Fruit fly (Drosophila melanogaster) whole organism, embryonic: Measurements from ENCODE around the gene CG1299.

ENCODE experiments used
- Atf-2 ChIP-seq: fragments of 200-800 bp; sonication (Bioruptor generic); optimal IDR thresholded peaks from 2 replicates; lab custom pipeline; 2016; ENCODE audit warnings: missing biosample characterization, missing genetic modification characterization
- Atf3 ChIP-seq: fragments of 200-800 bp; sonication (Bioruptor generic); optimal IDR thresholded peaks from 3 replicates; lab custom pipeline; 2016; ENCODE audit warnings: missing biosample characterization, missing genetic modification characterization
- CG11695 ChIP-seq: fragments of 200-800 bp; sonication (Bioruptor generic); IDR thresholded peaks from 3 replicates; pipeline ENCODE4 v1.3.6; 2022; ENCODE audit warnings: missing biosample characterization, missing genetic modification characterization
- CG11723 ChIP-seq: fragments of 200-800 bp; sonication (Bioruptor generic); optimal IDR thresholded peaks from 2 replicates; lab custom pipeline; 2017; ENCODE audit warnings: missing biosample characterization, mild to moderate bottlenecking, missing genetic modification characterization
- CG12104 ChIP-seq: fragments of 200-800 bp; sonication (Bioruptor generic); optimal IDR thresholded peaks from 3 replicates; lab custom pipeline; 2016; ENCODE audit warnings: missing biosample characterization, missing genetic modification characterization
- CG14014 ChIP-seq: fragments of 200-800 bp; sonication (Bioruptor generic); IDR thresholded peaks from 2 replicates; pipeline ENCODE4 v1.3.6; 2022; ENCODE audit warnings: missing biosample characterization, missing genetic modification characterization
- CG1529 ChIP-seq: fragments of 200-800 bp; sonication (Bioruptor generic); optimal IDR thresholded peaks from 3 replicates; lab custom pipeline; 2018; ENCODE audit warnings: missing biosample characterization, missing genetic modification characterization
- CG15479 ChIP-seq: fragments of 200-800 bp; sonication (Bioruptor generic); optimal IDR thresholded peaks from 3 replicates; lab custom pipeline; 2019; ENCODE audit warnings: missing biosample characterization, mild to moderate bottlenecking, missing genetic modification characterization, moderate library complexity
- CG1603 ChIP-seq: fragments of 200-800 bp; sonication (Bioruptor generic); optimal IDR thresholded peaks from 2 replicates; lab custom pipeline; 2019; ENCODE audit warnings: missing biosample characterization, mild to moderate bottlenecking, missing genetic modification characterization, moderate library complexity
- CG17186 ChIP-seq: fragments of 200-800 bp; sonication (Bioruptor generic); optimal IDR thresholded peaks from 3 replicates; lab custom pipeline; 2017; ENCODE audit warnings: missing biosample characterization, missing genetic modification reagents, missing genetic modification characterization
- CG1832 ChIP-seq: fragments of 200-800 bp; sonication (Bioruptor generic); optimal IDR thresholded peaks from 2 replicates; lab custom pipeline; 2017; ENCODE audit warnings: missing biosample characterization, mild to moderate bottlenecking, missing genetic modification characterization, inconsistent platforms
- CG31441 ChIP-seq: fragments of 200-800 bp; sonication (Bioruptor generic); IDR thresholded peaks from 2 replicates; pipeline ENCODE4 v1.3.6; 2022; ENCODE audit warnings: missing biosample characterization, missing genetic modification characterization
- CG3281 ChIP-seq: fragments of 200-800 bp; sonication (Bioruptor generic); optimal IDR thresholded peaks from 3 replicates; lab custom pipeline; 2017; ENCODE audit warnings: missing biosample characterization, mild to moderate bottlenecking, missing genetic modification characterization
- CG4404 ChIP-seq: fragments of 200-800 bp; sonication (Bioruptor generic); IDR thresholded peaks from 2 replicates; pipeline ENCODE4 v1.3.6; 2022; ENCODE audit warnings: missing biosample characterization, missing genetic modification characterization
- CG6254 ChIP-seq: fragments of 200-800 bp; sonication (Bioruptor generic); optimal IDR thresholded peaks from 3 replicates; lab custom pipeline; 2017; ENCODE audit warnings: mild to moderate bottlenecking, missing biosample characterization, missing genetic modification reagents, missing genetic modification characterization
- CG7372 ChIP-seq: fragments of 200-800 bp; sonication (Bioruptor generic); IDR thresholded peaks from 2 replicates; pipeline ENCODE4 v1.3.6; 2022; ENCODE audit warnings: missing biosample characterization, missing genetic modification characterization
- CG7839 ChIP-seq: fragments of 200-800 bp; sonication (Bioruptor generic); optimal IDR thresholded peaks from 3 replicates; lab custom pipeline; 2018; ENCODE audit warnings: missing biosample characterization, mild to moderate bottlenecking, missing genetic modification characterization, moderate library complexity
- CG8281 ChIP-seq: fragments of 200-800 bp; sonication (Bioruptor generic); optimal IDR thresholded peaks from 2 replicates; lab custom pipeline; 2018; ENCODE audit warnings: missing biosample characterization, mild to moderate bottlenecking, missing genetic modification characterization, moderate library complexity
- CG8765 ChIP-seq: fragments of 200-800 bp; sonication (Bioruptor generic); IDR thresholded peaks from 2 replicates; pipeline ENCODE4 v1.3.6; 2022; ENCODE audit warnings: missing biosample characterization, missing genetic modification characterization
- CG9817 ChIP-seq: fragments of 200-800 bp; sonication (Bioruptor generic); optimal IDR thresholded peaks from 2 replicates; lab custom pipeline; 2018; ENCODE audit warnings: missing biosample characterization, mild to moderate bottlenecking, missing genetic modification characterization, moderate library complexity
- CG9932 ChIP-seq: fragments of 200-800 bp; sonication (Bioruptor generic); IDR thresholded peaks from 2 replicates; pipeline ENCODE4 v1.3.6; 2022; ENCODE audit warnings: missing biosample characterization, missing genetic modification characterization
- CrebB ChIP-seq: fragments of 200-800 bp; sonication (Bioruptor generic); optimal IDR thresholded peaks from 3 replicates; lab custom pipeline; 2018; ENCODE audit warnings: missing biosample characterization, mild to moderate bottlenecking, missing genetic modification characterization
- D ChIP-seq, 2 experiments: fragments of 200-800 bp in 1 of 2; fragments of >200 bp in 1 of 2; sonication (Bioruptor generic) in 1 of 2; optimal IDR thresholded peaks; 2 replicates in 1 of 2; 3 replicates in 1 of 2; lab custom pipeline; 2017; ENCODE audit warnings: mild to moderate bottlenecking in 1 of 2, missing biosample characterization in 1 of 2, missing genetic modification characterization in 1 of 2, missing genetic modification reagents in 1 of 2
- Dad ChIP-seq: fragments of 200-800 bp; sonication (Bioruptor generic); optimal IDR thresholded peaks from 3 replicates; lab custom pipeline; 2016; ENCODE audit warnings: missing biosample characterization, missing genetic modification characterization
- Dip2 ChIP-seq: fragments of 200-800 bp; sonication (Bioruptor generic); IDR thresholded peaks from 2 replicates; pipeline ENCODE4 v1.3.6; 2022; ENCODE audit warnings: missing biosample characterization, missing genetic modification characterization
- H2.0 ChIP-seq: fragments of 200-800 bp; sonication (Bioruptor generic); IDR thresholded peaks from 2 replicates; pipeline ENCODE4 v1.3.6; 2022; ENCODE audit warnings: missing biosample characterization, missing genetic modification characterization
- Hey ChIP-seq: fragments of 200-800 bp; sonication (Bioruptor generic); optimal IDR thresholded peaks from 3 replicates; lab custom pipeline; 2018; ENCODE audit warnings: missing biosample characterization, mild to moderate bottlenecking, missing genetic modification characterization
- Hmr ChIP-seq: fragments of 200-800 bp; sonication (Bioruptor generic); optimal IDR thresholded peaks from 3 replicates; lab custom pipeline; 2017; ENCODE audit warnings: mild to moderate bottlenecking, missing biosample characterization, missing genetic modification reagents, missing genetic modification characterization
- Meics ChIP-seq: fragments of 200-800 bp; sonication (Bioruptor generic); optimal IDR thresholded peaks from 2 replicates; lab custom pipeline; 2017; ENCODE audit warnings: missing biosample characterization, mild to moderate bottlenecking, missing genetic modification characterization
- Myb ChIP-seq: fragments of 200-800 bp; sonication (Bioruptor generic); optimal IDR thresholded peaks from 2 replicates; lab custom pipeline; 2016; ENCODE audit warnings: missing biosample characterization, missing genetic modification characterization
- Scr ChIP-seq: fragments of 200-800 bp; sonication (Bioruptor generic); IDR thresholded peaks from 2 replicates; pipeline ENCODE4 v1.3.6; 2022; ENCODE audit warnings: missing biosample characterization, missing genetic modification characterization; ENCODE audit not compliant: partially characterized antibody
- Sry-β ChIP-seq: fragments of 200-800 bp; sonication (Bioruptor generic); optimal IDR thresholded peaks from 2 replicates; lab custom pipeline; 2018; ENCODE audit warnings: missing biosample characterization, mild to moderate bottlenecking, missing genetic modification characterization, moderate library complexity
- Sry-δ ChIP-seq: fragments of 200-800 bp; sonication (Bioruptor generic); optimal IDR thresholded peaks from 2 replicates; lab custom pipeline; 2016; ENCODE audit warnings: missing biosample characterization, missing genetic modification characterization
- Usf ChIP-seq: fragments of 200-800 bp; sonication (Bioruptor generic); optimal IDR thresholded peaks from 2 replicates; lab custom pipeline; 2017; ENCODE audit warnings: missing genotype, missing biosample characterization, missing genetic modification characterization
- ara ChIP-seq: fragments of 200-800 bp; sonication (Bioruptor generic); IDR thresholded peaks from 2 replicates; pipeline ENCODE4 v1.3.6; 2022; ENCODE audit warnings: missing biosample characterization, missing genetic modification characterization
- cad ChIP-seq: fragments of >200 bp; optimal IDR thresholded peaks from 2 replicates; lab custom pipeline; 2017; ENCODE audit warnings: missing biosample characterization, missing genetic modification characterization
- cato ChIP-seq: fragments of 200-800 bp; sonication (Bioruptor generic); optimal IDR thresholded peaks from 2 replicates; lab custom pipeline; 2016; ENCODE audit warnings: missing biosample characterization, missing genetic modification characterization, borderline replicate concordance
- danr ChIP-seq: fragments of 200-800 bp; sonication (Bioruptor generic); IDR thresholded peaks from 2 replicates; pipeline ENCODE4 v1.3.6; 2022; ENCODE audit warnings: missing biosample characterization, missing genetic modification characterization
- disco-r ChIP-seq: fragments of 200-800 bp; sonication (Bioruptor generic); optimal IDR thresholded peaks from 2 replicates; lab custom pipeline; 2016; ENCODE audit warnings: missing biosample characterization, missing genetic modification characterization
- ewg ChIP-seq: fragments of 200-800 bp; sonication (Bioruptor generic); optimal IDR thresholded peaks from 3 replicates; lab custom pipeline; 2017; ENCODE audit warnings: mild to moderate bottlenecking, missing biosample characterization, missing genetic modification reagents, missing genetic modification characterization
- gce ChIP-seq: fragments of 200-800 bp; sonication (Bioruptor generic); IDR thresholded peaks from 3 replicates; pipeline ENCODE4 v1.3.6; 2022; ENCODE audit warnings: missing biosample characterization, missing genetic modification characterization
- gt ChIP-seq: fragments of 200-800 bp; sonication (Bioruptor generic); IDR thresholded peaks from 2 replicates; pipeline ENCODE4 v1.3.6; 2022; ENCODE audit warnings: missing biosample characterization, missing genetic modification characterization
- h ChIP-seq: fragments of >200 bp; optimal IDR thresholded peaks from 2 replicates; lab custom pipeline; 2017
- jumu ChIP-seq: fragments of 200-800 bp; sonication (Bioruptor generic); optimal IDR thresholded peaks from 3 replicates; lab custom pipeline; 2016; ENCODE audit warnings: missing biosample characterization, missing genetic modification characterization
- odd ChIP-seq: fragments of 200-800 bp; sonication (Bioruptor generic); optimal IDR thresholded peaks from 2 replicates; lab custom pipeline; 2017; ENCODE audit warnings: missing biosample characterization, mild to moderate bottlenecking, missing genetic modification characterization
- onecut ChIP-seq: fragments of 200-800 bp; sonication (Bioruptor generic); IDR thresholded peaks from 2 replicates; pipeline ENCODE4 v1.3.6; 2022; ENCODE audit warnings: missing biosample characterization, missing genetic modification characterization
- p53 ChIP-seq: fragments of 200-800 bp; sonication (Bioruptor generic); optimal IDR thresholded peaks from 2 replicates; lab custom pipeline; 2016; ENCODE audit warnings: missing biosample characterization, missing genetic modification characterization
- phol ChIP-seq: fragments of 200-800 bp; sonication (Bioruptor generic); optimal IDR thresholded peaks from 3 replicates; lab custom pipeline; 2018; ENCODE audit warnings: missing biosample characterization, mild to moderate bottlenecking, missing genetic modification characterization, moderate library complexity
- pros ChIP-seq: fragments of 200-800 bp; sonication (Bioruptor generic); optimal IDR thresholded peaks from 3 replicates; lab custom pipeline; 2019; ENCODE audit warnings: missing biosample characterization, mild to moderate bottlenecking, missing genetic modification characterization, moderate library complexity
- ro ChIP-seq: fragments of 200-800 bp; sonication (Bioruptor generic); IDR thresholded peaks from 2 replicates; pipeline ENCODE4 v1.3.6; 2022; ENCODE audit warnings: missing biosample characterization, missing genetic modification characterization
- scrt ChIP-seq: fragments of 200-800 bp; sonication (Bioruptor generic); optimal IDR thresholded peaks from 2 replicates; lab custom pipeline; 2018; ENCODE audit warnings: missing biosample characterization, mild to moderate bottlenecking, missing genetic modification characterization, moderate library complexity
- trh ChIP-seq: fragments of 200-800 bp; sonication (Bioruptor generic); optimal IDR thresholded peaks from 2 replicates; lab custom pipeline; 2016; ENCODE audit warnings: missing biosample characterization, missing genetic modification characterization
- zfh1 ChIP-seq: fragments of 200-800 bp; sonication (Bioruptor generic); IDR thresholded peaks from 3 replicates; pipeline ENCODE4 v1.3.6; 2022; ENCODE audit warnings: missing biosample characterization, missing genetic modification characterization

The CG1299 gene

dm6 chr3L:4185259-4185658 is 36.8 kb downstream of the CG1299 start (continued):
- no peak for TF ChIP-seq CG9817 (tag; lab: Kevin White, UChicago)
- no peak for TF ChIP-seq gce (GFP tag; lab: Robert Waterston, UW)
- no peak for TF ChIP-seq Sry-β (GFP tag; lab: Kevin White, UChicago)
- TF ChIP-seq CG1832 (GFP tag; lab: Kevin White, UChicago): no peak
- TF ChIP-seq CG9932 (GFP tag; lab: Robert Waterston, UW): no peak
- no peak for TF ChIP-seq gt (GFP tag; lab: Robert Waterston, UW)
- TF ChIP-seq ro (GFP tag; lab: Robert Waterston, UW): no peak
- TF ChIP-seq Atf3 (GFP tag; lab: Kevin White, UChicago): no peak
- TF ChIP-seq CG14014: no peak
- TF ChIP-seq trh (GFP tag; lab: Kevin White, UChicago): no peak
- peak; percentile 94 for TF ChIP-seq ewg (GFP tag; lab: Kevin White, UChicago)
- TF ChIP-seq Scr (GFP tag; lab: Robert Waterston, UW): 0 out of 2 replicates have a peak, but pooled peaks have one; percentile 14
- no peak for TF ChIP-seq CG1529 (GFP tag; lab: Kevin White, UChicago)
- no peak for TF ChIP-seq Atf-2 (GFP tag; lab: Kevin White, UChicago)
- TF ChIP-seq CG8765 (GFP tag; lab: Robert Waterston, UW): no peak
- TF ChIP-seq pros (GFP tag; lab: Kevin White, UChicago): no peak
- no peak for TF ChIP-seq jumu
- no peak for TF ChIP-seq CG7839
- no peak for TF ChIP-seq CG15479 (GFP tag; lab: Kevin White, UChicago)
- no peak for TF ChIP-seq cato (GFP tag; lab: Kevin White, UChicago)
- TF ChIP-seq phol (tag; lab: Kevin White, UChicago): no peak
- TF ChIP-seq CrebB: no peak
- no peak for TF ChIP-seq CG3281 (GFP tag; lab: Kevin White, UChicago)
- TF ChIP-seq danr (GFP tag; lab: Robert Waterston, UW): no peak
- TF ChIP-seq Hmr (GFP tag; lab: Kevin White, UChicago): no peak
- no peak for TF ChIP-seq CG8281 (tag; lab: Kevin White, UChicago)
- no peak for TF ChIP-seq CG6254
- no peak for TF ChIP-seq CG4404
- peak; percentile 98 for TF ChIP-seq onecut (GFP tag; lab: Robert Waterston, UW)
- no peak for TF ChIP-seq Hey
- TF ChIP-seq CG17186 (GFP tag; lab: Kevin White, UChicago): no peak
- TF ChIP-seq CG11695 (GFP tag; lab: Robert Waterston, UW): no peak
- peak; percentile 0 for TF ChIP-seq scrt
- no peak for TF ChIP-seq Dip2 (GFP tag; lab: Robert Waterston, UW)
- no peak for TF ChIP-seq cad (GFP tag; lab: Kevin White, UChicago)
- TF ChIP-seq h (lab: Kevin White, UChicago): no peak
- TF ChIP-seq ara: no peak
- TF ChIP-seq p53 (GFP tag; lab: Kevin White, UChicago): no peak
- TF ChIP-seq Meics (GFP tag; lab: Kevin White, UChicago): no peak
- no peak for TF ChIP-seq Sry-δ (GFP tag; lab: Kevin White, UChicago)
- no peak for TF ChIP-seq odd (GFP tag; lab: Kevin White, UChicago)
- TF ChIP-seq Usf (GFP tag; lab: Kevin White, UChicago): no peak
- TF ChIP-seq CG31441: no peak
- TF ChIP-seq zfh1 (GFP tag; lab: Robert Waterston, UW): no peak
- no peak for TF ChIP-seq D (optimal IDR thresholded peaks at IDR 0.05; lab: Kevin White, UChicago)
- no peak for TF ChIP-seq D (GFP tag; optimal IDR thresholded peaks at IDR 0.05; lab: Kevin White, UChicago)
- TF ChIP-seq Dad (GFP tag; lab: Kevin White, UChicago): no peak
- TF ChIP-seq CG1603 (tag; lab: Kevin White, UChicago): no peak
- no peak for TF ChIP-seq H2.0 (GFP tag; lab: Robert Waterston, UW)
- no peak for TF ChIP-seq CG7372 (GFP tag; lab: Robert Waterston, UW)
- no peak for TF ChIP-seq disco-r (GFP tag; lab: Kevin White, UChicago)
- no peak for TF ChIP-seq Myb
- TF ChIP-seq CG11723 (GFP tag; lab: Kevin White, UChicago): no peak
- TF ChIP-seq CG12104: no peak
